Fruit fly (Drosophila melanogaster) whole organism, pupa: ENCODE measurements around the gene ND-49L.

Experiments
- CG17806 ChIP-seq: fragments of 200-800 bp; sonication (Bioruptor generic); optimal IDR thresholded peaks from 2 replicates; lab custom pipeline; 2018; ENCODE audit warnings: missing biosample characterization, mild to moderate bottlenecking, missing genetic modification characterization, moderate library complexity
- CG8159 ChIP-seq: fragments of 200-800 bp; sonication (Bioruptor generic); optimal IDR thresholded peaks from 3 replicates; lab custom pipeline; 2018; ENCODE audit warnings: missing biosample characterization, mild to moderate bottlenecking, missing genetic modification characterization, moderate library complexity
- D1 ChIP-seq: fragments of 200-800 bp; sonication (Bioruptor generic); optimal IDR thresholded peaks from 2 replicates; lab custom pipeline; 2018; ENCODE audit warnings: missing biosample characterization, mild to moderate bottlenecking, missing genetic modification characterization, moderate library complexity
- EcR ChIP-seq: fragments of 200-800 bp; sonication (Bioruptor generic); optimal IDR thresholded peaks from 3 replicates; lab custom pipeline; 2019; ENCODE audit warnings: missing biosample characterization, missing genetic modification characterization, mild to moderate bottlenecking, moderate library complexity, missing genetic modification reagents
- fd96Ca ChIP-seq: fragments of 200-800 bp; sonication (Bioruptor generic); IDR thresholded peaks from 3 replicates; pipeline ENCODE4 v1.3.6; 2022; ENCODE audit warnings: missing biosample characterization, missing genetic modification characterization
- gl ChIP-seq: fragments of 200-800 bp; sonication (Bioruptor generic); optimal IDR thresholded peaks from 2 replicates; lab custom pipeline; 2018; ENCODE audit warnings: missing biosample characterization, mild to moderate bottlenecking, missing genetic modification characterization

DNA sequence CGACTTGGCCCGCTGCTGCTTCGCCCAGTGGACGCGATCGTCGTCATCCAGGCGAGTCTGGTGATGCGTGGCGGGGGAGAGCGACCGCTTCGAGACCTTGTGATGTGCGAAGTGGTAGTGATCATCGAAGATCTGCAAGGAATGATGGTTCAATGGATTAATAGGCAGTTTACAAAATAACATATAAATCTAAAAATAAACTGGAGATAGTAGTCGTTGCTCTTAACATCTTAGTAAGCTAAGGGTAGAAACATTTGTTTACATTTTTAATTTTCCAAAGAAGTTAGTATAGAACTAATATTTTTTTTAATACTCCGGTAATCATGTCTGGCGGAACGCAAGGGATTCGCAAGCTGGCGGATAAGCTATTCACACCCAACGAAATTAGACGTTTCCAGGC lies at the start of gene ND-49L:
- no peak for TF ChIP-seq gl (tag; lab: Kevin White, UChicago)
- TF ChIP-seq EcR (GFP tag; lab: Kevin White, UChicago) = no peak
- TF ChIP-seq CG8159 (tag; lab: Kevin White, UChicago) = no peak
- TF ChIP-seq fd96Ca (GFP tag; lab: Robert Waterston, UW) = no peak
- TF ChIP-seq CG17806 = no peak
- no peak for TF ChIP-seq D1 (tag; lab: Kevin White, UChicago)
